Fruit fly (Drosophila melanogaster) whole organism: ENCODE results near the gene Phf5a.

Source experiments
- CG8478 ChIP-seq: fragments of >200 bp; optimal IDR thresholded peaks from 2 replicates; lab custom pipeline; 2018; ENCODE audit warnings: inconsistent platforms
- Dll ChIP-seq: fragments of >200 bp; optimal IDR thresholded peaks from 2 replicates; lab custom pipeline; 2017
- EcR ChIP-seq, 2 experiments: fragments of >200 bp; optimal IDR thresholded peaks; 2 replicates each; lab custom pipeline; 2017; ENCODE audit warnings: missing biosample characterization in 2 of 2, missing genetic modification characterization in 2 of 2, missing genetic modification reagents in 2 of 2
- pan ChIP-seq: fragments of >200 bp; optimal IDR thresholded peaks from 2 replicates; lab custom pipeline; 2017
- psq ChIP-seq: fragments of >200 bp; optimal IDR thresholded peaks from 2 replicates; lab custom pipeline; 2017
- usp ChIP-seq: fragments of >200 bp; optimal IDR thresholded peaks from 2 replicates; lab custom pipeline; 2017; ENCODE audit warnings: missing biosample characterization, missing genetic modification characterization, mixed read lengths

The Phf5a gene

dm6 chr2L:6461497-6461896, 29.1 kb downstream of the Phf5a start:
- TF ChIP-seq EcR (GFP tag; optimal IDR thresholded peaks at IDR 0.05; lab: Kevin White, UChicago) (no peak), psq (lab: Kevin White, UChicago) (no peak), pan (lab: Kevin White, UChicago) (no peak), Dll (lab: Kevin White, UChicago) (no peak), usp (no peak)

- TF ChIP-seq usp (no peak), pan (lab: Kevin White, UChicago) (no peak), Dll (lab: Kevin White, UChicago) (no peak), EcR (GFP tag; optimal IDR thresholded peaks at IDR 0.05; lab: Kevin White, UChicago) (no peak), CG8478 (no peak), psq (lab: Kevin White, UChicago) (no peak)
Observed at dm6 chr2L:6457583-6457982, 33.1 kb downstream of the Phf5a start.

dm6 chr2L:6455955-6456599, 34.6 kb downstream of the Phf5a start, which contains the start of gene frj:
Gene frj (plus strand): TSS chr2L:6456052.
- TF ChIP-seq Dll (lab: Kevin White, UChicago) (no peak), psq (lab: Kevin White, UChicago) (no peak), EcR (GFP tag; optimal IDR thresholded peaks at IDR 0.05; lab: Kevin White, UChicago) (no peak), usp (no peak), pan (lab: Kevin White, UChicago) (no peak), CG8478 (no peak)

dm6 chr2L:6455032-6455954, 35.4 kb downstream of the Phf5a start, which contains the start of gene retm:
Gene retm (minus strand): TSS chr2L:6455929.
- TF ChIP-seq usp, result no peak
- no peak for TF ChIP-seq Dll (lab: Kevin White, UChicago)
- no peak for TF ChIP-seq pan (lab: Kevin White, UChicago)
- TF ChIP-seq CG8478, result no peak
- TF ChIP-seq EcR (GFP tag; optimal IDR thresholded peaks at IDR 0.05; lab: Kevin White, UChicago), result no peak
- no peak for TF ChIP-seq psq (lab: Kevin White, UChicago)

- TF ChIP-seq pan (lab: Kevin White, UChicago) (no peak), usp (no peak), psq (lab: Kevin White, UChicago) (no peak), Dll (lab: Kevin White, UChicago) (no peak), CG8478 (no peak), EcR (GFP tag; optimal IDR thresholded peaks at IDR 0.05; lab: Kevin White, UChicago) (no peak)
Observed at dm6 chr2L:6449753-6450152, 40.9 kb downstream of the Phf5a start.

- no peak for TF ChIP-seq psq (lab: Kevin White, UChicago)
- no peak for TF ChIP-seq CG8478
- no peak for TF ChIP-seq Dll (lab: Kevin White, UChicago)
- TF ChIP-seq usp, result no peak
- TF ChIP-seq EcR (GFP tag; optimal IDR thresholded peaks at IDR 0.05; lab: Kevin White, UChicago), result no peak
- no peak for TF ChIP-seq pan (lab: Kevin White, UChicago)
Observed at dm6 chr2L:6448334-6448703, 42.3 kb downstream of the Phf5a start, which contains the start of gene Acox3. Gene Acox3 (minus strand): TSS chr2L:6448403.

dm6 chr2L:6447581-6448333, 42.9 kb downstream of the Phf5a start:
- TF ChIP-seq pan (lab: Kevin White, UChicago) (no peak), CG8478 (no peak), psq (lab: Kevin White, UChicago) (no peak), Dll (lab: Kevin White, UChicago) (no peak), EcR (GFP tag; optimal IDR thresholded peaks at IDR 0.05; lab: Kevin White, UChicago) (no peak), usp (no peak)
